Worm (Caenorhabditis elegans) whole organism, L4 larva: ENCODE results near the gene C04E7.3.

Source experiments
- D1046.2 ChIP-seq: fragments of 200-800 bp; sonication (Bioruptor generic); IDR thresholded peaks from 2 replicates; pipeline ENCODE4 v1.3.6; 2022; ENCODE audit warnings: missing genetic modification characterization, missing compliant biosample characterization
- F37D6.2 ChIP-seq: sonication (generic microtip); optimal IDR thresholded peaks from 2 replicates; lab custom pipeline; 2016; ENCODE audit warnings: mild to moderate bottlenecking, missing genetic modification characterization, missing compliant biosample characterization
- R02D3.7 ChIP-seq: fragments of 150-350 bp; sonication (generic microtip); optimal IDR thresholded peaks from 3 replicates; lab custom pipeline; 2014; ENCODE audit warnings: missing biosample characterization, missing genetic modification characterization
- T26A8.4 ChIP-seq: fragments of 200-800 bp; sonication (Bioruptor generic); IDR thresholded peaks from 2 replicates; pipeline ENCODE4 v1.3.6; 2022; ENCODE audit warnings: missing genetic modification characterization, missing compliant biosample characterization
- ZK337.2 ChIP-seq: fragments of 200-800 bp; sonication (Bioruptor generic); IDR thresholded peaks from 2 replicates; pipeline ENCODE4 v1.3.6; 2022; ENCODE audit warnings: missing genetic modification reagents, missing genetic modification characterization, missing compliant biosample characterization
- ZK546.5 ChIP-seq, 2 experiments: sonication (generic microtip); optimal IDR thresholded peaks; 2 replicates each; lab custom pipeline; 2017; ENCODE audit warnings: missing biosample characterization in 2 of 2, missing genetic modification characterization in 2 of 2
- aha-1 ChIP-seq: fragments of 150-350 bp; peaks from one replicate; lab custom pipeline; 2014; ENCODE audit warnings: missing biosample characterization, missing genetic modification characterization
- aly-2 ChIP-seq: sonication (generic microtip); optimal IDR thresholded peaks from 2 replicates; lab custom pipeline; 2018; ENCODE audit warnings: missing biosample characterization, missing genetic modification characterization
- arid-1 ChIP-seq: fragments of 200-800 bp; sonication (Bioruptor generic); conservative IDR thresholded peaks from 2 replicates; pipeline ENCODE4 v1.3.6; 2022; ENCODE audit warnings: missing genetic modification reagents, missing genetic modification characterization, missing compliant biosample characterization
- attf-4 ChIP-seq: sonication (generic microtip); optimal IDR thresholded peaks from 3 replicates; lab custom pipeline; 2017; ENCODE audit warnings: missing biosample characterization, missing genetic modification characterization
- ceh-28 ChIP-seq: fragments of 150-350 bp; optimal IDR thresholded peaks from 2 replicates; lab custom pipeline; 2014; ENCODE audit warnings: missing biosample characterization, missing genetic modification reagents, missing genetic modification characterization
- ceh-44 ChIP-seq: fragments of 200-800 bp; sonication (Bioruptor generic); IDR thresholded peaks from 2 replicates; pipeline ENCODE4 v1.3.6; 2022; ENCODE audit warnings: missing genetic modification reagents, missing genetic modification characterization, missing compliant biosample characterization
- ceh-62 ChIP-seq: sonication (generic microtip); optimal IDR thresholded peaks from 2 replicates; lab custom pipeline; 2017; ENCODE audit warnings: missing biosample characterization, missing genetic modification characterization
- ces-1 ChIP-seq: fragments of 150-350 bp; sonication (generic microtip); optimal IDR thresholded peaks from 4 replicates; lab custom pipeline; 2014; ENCODE audit warnings: missing biosample characterization, missing genetic modification reagents, missing genetic modification characterization
- cey-2 ChIP-seq: sonication (generic microtip); optimal IDR thresholded peaks from 3 replicates; lab custom pipeline; 2017; ENCODE audit warnings: missing genetic modification characterization, mild to moderate bottlenecking, missing compliant biosample characterization, antibody characterized with exemption, borderline replicate concordance; ENCODE audit not compliant: insufficient read depth
- daf-12 ChIP-seq: fragments of 150-350 bp; optimal IDR thresholded peaks from 2 replicates; lab custom pipeline; 2014; ENCODE audit warnings: missing biosample characterization, missing genetic modification reagents, missing genetic modification characterization
- daf-16 ChIP-seq, 3 experiments: sonication (generic microtip); optimal IDR thresholded peaks; 2 replicates each; lab custom pipeline; 2016 to 2017; ENCODE audit warnings: missing genetic modification characterization in 3 of 3, missing genetic modification reagents in 3 of 3, mild to moderate bottlenecking in 2 of 3, missing compliant biosample characterization in 2 of 3, missing biosample characterization in 1 of 3, moderate library complexity in 1 of 3
- daf-8 ChIP-seq: fragments of 200-800 bp; sonication (Bioruptor generic); IDR thresholded peaks from 2 replicates; pipeline ENCODE4 v1.3.6; 2022; ENCODE audit warnings: missing genetic modification characterization, missing compliant biosample characterization
- dmd-6 ChIP-seq: fragments of 200-800 bp; sonication (Bioruptor generic); IDR thresholded peaks from 2 replicates; pipeline ENCODE4 v1.3.6; 2022; ENCODE audit warnings: missing genetic modification reagents, missing genetic modification characterization, missing compliant biosample characterization
- dve-1 ChIP-seq: sonication (generic microtip); optimal IDR thresholded peaks from 2 replicates; lab custom pipeline; 2017; ENCODE audit warnings: antibody characterized with exemption, mild to moderate bottlenecking, missing genetic modification characterization, missing compliant biosample characterization; ENCODE audit not compliant: insufficient read depth
- fkh-10 ChIP-seq: fragments of 150-350 bp; optimal IDR thresholded peaks from 2 replicates; lab custom pipeline; 2014; ENCODE audit warnings: missing biosample characterization, missing genetic modification reagents, missing genetic modification characterization
- hif-1 ChIP-seq, 2 experiments: sonication (generic microtip); optimal IDR thresholded peaks; 2 replicates each; lab custom pipeline; 2016 to 2017; ENCODE audit warnings: missing compliant biosample characterization in 2 of 2, missing genetic modification characterization in 2 of 2, missing genetic modification reagents in 2 of 2, missing genotype in 2 of 2, mild to moderate bottlenecking in 1 of 2
- hlh-11 ChIP-seq: fragments of 200-800 bp; sonication (Bioruptor generic); optimal IDR thresholded peaks from 2 replicates; lab custom pipeline; 2018; ENCODE audit warnings: mild to moderate bottlenecking, missing genetic modification characterization, missing compliant biosample characterization
- lin-1 ChIP-seq: fragments of 200-800 bp; sonication (Bioruptor generic); IDR thresholded peaks from 2 replicates; pipeline ENCODE4 v1.3.6; 2022; ENCODE audit warnings: missing genetic modification reagents, missing genetic modification characterization, missing compliant biosample characterization
- lin-15B ChIP-seq: fragments of 150-350 bp; sonication (generic microtip); optimal IDR thresholded peaks from 3 replicates; lab custom pipeline; 2014; ENCODE audit warnings: missing biosample characterization, missing genetic modification characterization
- mdl-1 ChIP-seq, 2 experiments: fragments of 150-350 bp in 1 of 2; sonication (generic microtip) in 1 of 2; optimal IDR thresholded peaks; 2 replicates each; lab custom pipeline; 2014 to 2017; ENCODE audit warnings: missing biosample characterization in 2 of 2, missing genetic modification characterization in 2 of 2
- mep-1 ChIP-seq: fragments of 150-350 bp; sonication (generic microtip); optimal IDR thresholded peaks from 3 replicates; lab custom pipeline; 2014; ENCODE audit warnings: missing biosample characterization, missing genetic modification characterization
- nhr-102 ChIP-seq: sonication (generic microtip); optimal IDR thresholded peaks from 2 replicates; lab custom pipeline; 2016; ENCODE audit warnings: mild to moderate bottlenecking, missing genetic modification characterization, moderate library complexity, missing compliant biosample characterization
- nhr-11 ChIP-seq: fragments of 150-350 bp; optimal IDR thresholded peaks from 2 replicates; lab custom pipeline; 2014; ENCODE audit warnings: missing biosample characterization, missing genetic modification characterization
- nhr-111 ChIP-seq: fragments of 200-800 bp; sonication (Bioruptor generic); optimal IDR thresholded peaks from 2 replicates; lab custom pipeline; 2018; ENCODE audit warnings: mild to moderate bottlenecking, missing genetic modification characterization, missing compliant biosample characterization
- nhr-237 ChIP-seq: sonication (generic microtip); optimal IDR thresholded peaks from 2 replicates; lab custom pipeline; 2017; ENCODE audit warnings: missing biosample characterization, missing genetic modification characterization
- nhr-28 ChIP-seq: fragments of 150-350 bp; optimal IDR thresholded peaks from 2 replicates; lab custom pipeline; 2014; ENCODE audit warnings: missing biosample characterization, missing genetic modification characterization
- nhr-41 ChIP-seq: fragments of 200-800 bp; sonication (Bioruptor generic); IDR thresholded peaks from 2 replicates; pipeline ENCODE4 v1.3.6; 2022; ENCODE audit warnings: missing genetic modification reagents, missing genetic modification characterization, missing compliant biosample characterization
- php-3 ChIP-seq: fragments of 200-800 bp; sonication (Bioruptor generic); IDR thresholded peaks from 2 replicates; pipeline ENCODE4 v1.3.6; 2022; ENCODE audit warnings: missing genetic modification reagents, missing genetic modification characterization, missing compliant biosample characterization
- pqm-1 ChIP-seq: sonication (generic microtip); optimal IDR thresholded peaks from 2 replicates; lab custom pipeline; 2017; ENCODE audit warnings: missing biosample characterization, missing genetic modification characterization
- sdz-12 ChIP-seq: fragments of 200-800 bp; sonication (Bioruptor generic); optimal IDR thresholded peaks from 2 replicates; lab custom pipeline; 2018; ENCODE audit warnings: mild to moderate bottlenecking, missing genetic modification characterization, missing compliant biosample characterization
- skn-1 ChIP-seq: fragments of 150-350 bp; optimal IDR thresholded peaks from 2 replicates; lab custom pipeline; 2014; ENCODE audit warnings: missing biosample characterization, missing genetic modification characterization
- spr-1 ChIP-seq: sonication (generic microtip); optimal IDR thresholded peaks from 2 replicates; lab custom pipeline; 2016; ENCODE audit warnings: mild to moderate bottlenecking, missing genetic modification characterization, missing compliant biosample characterization
- spr-3 ChIP-seq: fragments of 200-800 bp; sonication (Bioruptor generic); optimal IDR thresholded peaks from 2 replicates; lab custom pipeline; 2018; ENCODE audit warnings: mild to moderate bottlenecking, missing genetic modification characterization, missing compliant biosample characterization
- tag-97 ChIP-seq: fragments of 200-800 bp; sonication (Bioruptor generic); IDR thresholded peaks from 2 replicates; pipeline ENCODE4 v1.3.6; 2022; ENCODE audit warnings: missing genetic modification characterization, missing compliant biosample characterization
- unc-62 ChIP-seq, 3 experiments: fragments of 150-350 bp in 1 of 3; sonication (generic microtip); optimal IDR thresholded peaks in 2 of 3; peaks in 1 of 3; 1 replicate in 1 of 3; 2 replicates in 2 of 3; lab custom pipeline; 2014 to 2017; ENCODE audit warnings: missing biosample characterization in 3 of 3, missing genetic modification characterization in 3 of 3, missing genetic modification reagents in 3 of 3, missing genotype in 1 of 3
- vab-7 ChIP-seq: fragments of 200-800 bp; sonication (Bioruptor generic); IDR thresholded peaks from 2 replicates; pipeline ENCODE4 v1.3.6; 2022; ENCODE audit warnings: missing genetic modification reagents, missing genetic modification characterization, missing compliant biosample characterization

C04E7.3 gene

ce11 chrX:305057-305456, 42.0 kb downstream of the C04E7.3 start:
- TF ChIP-seq ces-1 (GFP tag; lab: Kevin White, UChicago) (peak; percentile 79), nhr-237 (tag; lab: Kevin White, UChicago) (no peak), fkh-10 (GFP tag; lab: Kevin White, UChicago) (peak; percentile 65)

ce11 chrX:301530-301929, 45.5 kb downstream of the C04E7.3 start, which contains the start of gene gcp-2.1:
Gene gcp-2.1, plus strand, starts transcription at chrX:301830.
- TF ChIP-seq mep-1 (tag; lab: Kevin White, UChicago), result no peak
- no peak for TF ChIP-seq aly-2 (tag; lab: Kevin White, UChicago)
- TF ChIP-seq hif-1 (tag; optimal IDR thresholded peaks at IDR 0.05; lab: Kevin White, UChicago), result no peak
- no peak for TF ChIP-seq ces-1 (GFP tag; lab: Kevin White, UChicago)
- TF ChIP-seq dve-1 (tag; lab: Kevin White, UChicago), result no peak
- no peak for TF ChIP-seq spr-1
- TF ChIP-seq hlh-11, result no peak
- TF ChIP-seq daf-8 (GFP tag; lab: Robert Waterston, UW), result no peak
- TF ChIP-seq R02D3.7 (tag; lab: Kevin White, UChicago), result no peak
- TF ChIP-seq ceh-62, result no peak
- TF ChIP-seq mdl-1 (tag; optimal IDR thresholded peaks at IDR 0.05; lab: Kevin White, UChicago), result no peak
- no peak for TF ChIP-seq spr-3 (GFP tag; lab: Kevin White, UChicago)
- TF ChIP-seq daf-12 (tag; lab: Kevin White, UChicago), result no peak
- no peak for TF ChIP-seq nhr-102 (tag; lab: Kevin White, UChicago)
- no peak for TF ChIP-seq cey-2
- no peak for TF ChIP-seq F37D6.2 (tag; lab: Kevin White, UChicago)
- TF ChIP-seq, all 104 proteins: peak for 0

ce11 chrX:300250-300649, 46.8 kb downstream of the C04E7.3 start:
- TF ChIP-seq aha-1 (peak; percentile 60), aly-2 (tag; lab: Kevin White, UChicago) (no peak), nhr-28 (peak; percentile 5), cey-2 (no peak), daf-16 (GFP tag; optimal IDR thresholded peaks at IDR 0.05; lab: Kevin White, UChicago) (peak in 1 of 2 experiments; percentile 68), daf-16 (tag; optimal IDR thresholded peaks at IDR 0.05; lab: Kevin White, UChicago) (no peak)

- TF ChIP-seq daf-16 (GFP tag; optimal IDR thresholded peaks at IDR 0.05; lab: Kevin White, UChicago) (no peak), daf-16 (tag; optimal IDR thresholded peaks at IDR 0.05; lab: Kevin White, UChicago) (peak; percentile 64), pqm-1 (tag; lab: Kevin White, UChicago) (peak; percentile 9), fkh-10 (GFP tag; lab: Kevin White, UChicago) (no peak), nhr-28 (peak; percentile 26)
These were observed 47.9 kb downstream of the C04E7.3 start for ce11 chrX:299090-299489.

- TF ChIP-seq attf-4 (tag; lab: Kevin White, UChicago), result no peak
- TF ChIP-seq skn-1 (tag; lab: Kevin White, UChicago), result no peak
- no peak for TF ChIP-seq nhr-41 (GFP tag; lab: Robert Waterston, UW)
- no peak for TF ChIP-seq nhr-111 (GFP tag; lab: Kevin White, UChicago)
- TF ChIP-seq pqm-1 (tag; lab: Kevin White, UChicago), result no peak
- no peak for TF ChIP-seq lin-1 (GFP tag; lab: Robert Waterston, UW)
These were observed 50.1 kb downstream of the C04E7.3 start, which contains the start of gene R57.2 for ce11 chrX:296934-297333. Gene R57.2, plus strand, starts transcription at chrX:297234.

ce11 chrX:295726-296125, 51.3 kb downstream of the C04E7.3 start:
- no peak for TF ChIP-seq vab-7 (GFP tag; lab: Robert Waterston, UW)
- TF ChIP-seq T26A8.4 (GFP tag; lab: Robert Waterston, UW), result no peak
- TF ChIP-seq ZK546.5 (tag; optimal IDR thresholded peaks at IDR 0.05; lab: Kevin White, UChicago), result no peak
- no peak for TF ChIP-seq D1046.2 (GFP tag; lab: Robert Waterston, UW)
- no peak for TF ChIP-seq spr-3 (GFP tag; lab: Kevin White, UChicago)
- no peak for TF ChIP-seq tag-97 (GFP tag; lab: Robert Waterston, UW)
- no peak for TF ChIP-seq arid-1
- TF ChIP-seq nhr-11 (tag; lab: Kevin White, UChicago), result no peak
- no peak for TF ChIP-seq ZK337.2 (GFP tag; lab: Robert Waterston, UW)
- no peak for TF ChIP-seq ceh-28 (tag; lab: Kevin White, UChicago)
- no peak for TF ChIP-seq dmd-6 (GFP tag; lab: Robert Waterston, UW)
- no peak for TF ChIP-seq lin-15B
- no peak for TF ChIP-seq sdz-12
- no peak for TF ChIP-seq php-3 (GFP tag; lab: Robert Waterston, UW)
- TF ChIP-seq unc-62 (GFP tag; optimal IDR thresholded peaks at IDR 0.05 in 1 of 2; lab: Kevin White, UChicago), result no peak
- TF ChIP-seq unc-62 (tag; optimal IDR thresholded peaks at IDR 0.05; lab: Kevin White, UChicago), result no peak
- TF ChIP-seq ceh-44, result no peak
- TF ChIP-seq, all 104 proteins: peak for 0
